Worm (Caenorhabditis elegans) whole organism, L2 larva: Measurements from ENCODE around the gene trpp-11.

Source experiments
- F13H6.1 ChIP-seq: sonication (generic microtip); optimal IDR thresholded peaks from 2 replicates; lab custom pipeline; 2016; ENCODE audit warnings: missing genetic modification characterization, missing compliant biosample characterization
- aly-2 ChIP-seq: fragments of 150-350 bp; optimal IDR thresholded peaks from 2 replicates; lab custom pipeline; 2014; ENCODE audit warnings: missing biosample characterization, missing genetic modification characterization
- ama-1 ChIP-seq: fragments of 150-350 bp; optimal IDR thresholded peaks from 2 replicates; lab custom pipeline; 2018; ENCODE audit warnings: inconsistent platforms
- elt-1 ChIP-seq: fragments of 150-350 bp; optimal IDR thresholded peaks from 2 replicates; lab custom pipeline; 2014; ENCODE audit warnings: missing biosample characterization, missing genetic modification characterization
- gmeb-1 ChIP-seq: fragments of 150-350 bp; optimal IDR thresholded peaks from 2 replicates; lab custom pipeline; 2014; ENCODE audit warnings: missing biosample characterization, missing genetic modification characterization
- lin-13 ChIP-seq: fragments of 150-350 bp; optimal IDR thresholded peaks from 2 replicates; lab custom pipeline; 2014; ENCODE audit warnings: missing biosample characterization, missing genetic modification reagents, missing genetic modification characterization
- lin-39 ChIP-seq: fragments of 150-350 bp; optimal IDR thresholded peaks from 2 replicates; lab custom pipeline; 2014; ENCODE audit warnings: missing biosample characterization, missing genetic modification reagents, missing genetic modification characterization
- lsy-2 ChIP-seq, 2 experiments: fragments of 150-350 bp in 1 of 2; sonication (generic microtip) in 1 of 2; optimal IDR thresholded peaks; 2 replicates each; lab custom pipeline; 2014 to 2017; ENCODE audit warnings: missing biosample characterization in 2 of 2, missing genetic modification characterization in 2 of 2
- mdl-1 ChIP-seq, 2 experiments: fragments of 150-350 bp in 1 of 2; sonication (generic microtip) in 1 of 2; optimal IDR thresholded peaks; 2 replicates each; lab custom pipeline; 2017; ENCODE audit warnings: missing biosample characterization in 2 of 2, missing genetic modification characterization in 2 of 2
- nhr-11 ChIP-seq: fragments of 150-350 bp; optimal IDR thresholded peaks from 2 replicates; lab custom pipeline; 2014; ENCODE audit warnings: missing biosample characterization, missing genetic modification characterization
- nhr-12 ChIP-seq: fragments of 150-350 bp; optimal IDR thresholded peaks from 2 replicates; lab custom pipeline; 2014; ENCODE audit warnings: missing biosample characterization, missing genetic modification characterization
- nhr-6 ChIP-seq: fragments of 150-350 bp; optimal IDR thresholded peaks from 2 replicates; lab custom pipeline; 2014; ENCODE audit warnings: missing biosample characterization, missing genetic modification characterization
- snpc-4 ChIP-seq: fragments of 150-350 bp; optimal IDR thresholded peaks from 2 replicates; lab custom pipeline; 2014; ENCODE audit warnings: missing biosample characterization, missing genetic modification characterization
- unc-39 ChIP-seq: fragments of 150-350 bp; optimal IDR thresholded peaks from 2 replicates; lab custom pipeline; 2014; ENCODE audit warnings: missing biosample characterization, missing genetic modification characterization

- TF ChIP-seq lsy-2 (tag; optimal IDR thresholded peaks at IDR 0.05; lab: Kevin White, UChicago): no peak
- TF ChIP-seq aly-2 (tag; lab: Kevin White, UChicago): no peak
- no peak for TF ChIP-seq gmeb-1 (tag; lab: Kevin White, UChicago)
- TF ChIP-seq ama-1 (lab: Kevin White, UChicago): no peak
- no peak for TF ChIP-seq F13H6.1
- no peak for TF ChIP-seq nhr-6 (tag; lab: Kevin White, UChicago)
- TF ChIP-seq lin-39 (tag; lab: Kevin White, UChicago): no peak
- TF ChIP-seq nhr-11 (tag; lab: Kevin White, UChicago): no peak
- no peak for TF ChIP-seq mdl-1 (tag; optimal IDR thresholded peaks at IDR 0.05; lab: Kevin White, UChicago)
- no peak for TF ChIP-seq lin-13
- TF ChIP-seq elt-1 (tag; lab: Kevin White, UChicago): no peak
- no peak for TF ChIP-seq nhr-12 (tag; lab: Kevin White, UChicago)
- TF ChIP-seq unc-39 (tag; lab: Kevin White, UChicago): no peak
- no peak for TF ChIP-seq snpc-4
Measured at ce11 chrIII:852296-852695, 57.4 kb downstream of the trpp-11 start, which contains the start of gene moma-1.
